Fruit fly (Drosophila melanogaster): ENCODE measurements around the gene Cpr78Cb.

dm6 chr3L:21256062-21257023 lies 37.9 kb upstream of the Cpr78Cb start:
- TF ChIP-seq CG6163 (GFP tag; IDR thresholded peaks at IDR 0.05) (no peak), CG8319 (GFP tag; optimal IDR thresholded peaks at IDR 0.05) (no peak)
